Worm (Caenorhabditis elegans) whole organism, L1 larva: Measurements from ENCODE around the gene Y50D7A.8.

Source experiments
- C04F5.9 ChIP-seq: sonication (generic microtip); optimal IDR thresholded peaks from 2 replicates; lab custom pipeline; 2016; ENCODE audit warnings: missing genetic modification characterization, missing compliant biosample characterization
- F16B12.6 ChIP-seq: fragments of 150-350 bp; optimal IDR thresholded peaks from 2 replicates; lab custom pipeline; 2014; ENCODE audit warnings: missing biosample characterization, missing genetic modification characterization
- aha-1 ChIP-seq: fragments of 150-350 bp; optimal IDR thresholded peaks from 2 replicates; lab custom pipeline; 2014; ENCODE audit warnings: missing biosample characterization, missing genetic modification characterization
- alr-1 ChIP-seq: fragments of 200-800 bp; sonication (Bioruptor generic); optimal IDR thresholded peaks from 2 replicates; lab custom pipeline; 2018; ENCODE audit warnings: borderline replicate concordance, mild to moderate bottlenecking, missing genetic modification characterization, missing compliant biosample characterization
- ama-1 ChIP-seq: fragments of 150-350 bp; optimal IDR thresholded peaks from 2 replicates; lab custom pipeline; 2014
- blmp-1 ChIP-seq: fragments of 150-350 bp; optimal IDR thresholded peaks from 2 replicates; lab custom pipeline; 2014; ENCODE audit warnings: missing biosample characterization, missing genetic modification characterization
- ceh-63 ChIP-seq: fragments of 200-800 bp; sonication (Bioruptor generic); optimal IDR thresholded peaks from 2 replicates; lab custom pipeline; 2018; ENCODE audit warnings: mild to moderate bottlenecking, missing genetic modification characterization, missing compliant biosample characterization
- ceh-8 ChIP-seq: fragments of 200-800 bp; sonication (Bioruptor generic); optimal IDR thresholded peaks from 2 replicates; lab custom pipeline; 2018; ENCODE audit warnings: mild to moderate bottlenecking, missing genetic modification characterization, moderate library complexity, missing compliant biosample characterization
- ceh-82 ChIP-seq, 3 experiments: fragments of 150-350 bp in 1 of 3; sonication (generic microtip) in 2 of 3; optimal IDR thresholded peaks; 2 replicates each; lab custom pipeline; 2014 to 2017; ENCODE audit warnings: missing biosample characterization in 3 of 3, missing genetic modification characterization in 3 of 3
- ceh-88 ChIP-seq: fragments of 200-800 bp; sonication (Bioruptor generic); IDR thresholded peaks from 2 replicates; pipeline ENCODE4 v1.3.6; 2022; ENCODE audit warnings: missing genetic modification characterization, missing compliant biosample characterization
- ceh-90 ChIP-seq: sonication (generic microtip); optimal IDR thresholded peaks from 2 replicates; lab custom pipeline; 2016; ENCODE audit warnings: missing genetic modification characterization, missing compliant biosample characterization
- dpl-1 ChIP-seq, 3 experiments: fragments of 150-350 bp in 2 of 3; sonication (generic microtip) in 1 of 3; optimal IDR thresholded peaks; 2 replicates each; lab custom pipeline; 2014 to 2017; ENCODE audit warnings: missing biosample characterization in 3 of 3, missing genetic modification characterization in 3 of 3, missing genetic modification reagents in 3 of 3
- dsc-1 ChIP-seq: sonication (generic microtip); optimal IDR thresholded peaks from 2 replicates; lab custom pipeline; 2016; ENCODE audit warnings: mild to moderate bottlenecking, missing genetic modification characterization, missing compliant biosample characterization
- efl-1 ChIP-seq, 4 experiments: fragments of 150-350 bp; optimal IDR thresholded peaks in 3 of 4; peaks in 1 of 4; 1 replicate in 1 of 4; 2 replicates in 3 of 4; lab custom pipeline; 2014; ENCODE audit warnings: missing biosample characterization in 2 of 4, missing genetic modification characterization in 2 of 4, missing genetic modification reagents in 2 of 4
- egl-27 ChIP-seq, 2 experiments: fragments of 150-350 bp in 1 of 2; sonication (generic microtip); optimal IDR thresholded peaks; 3 replicates each; lab custom pipeline; 2017 to 2018; ENCODE audit warnings: missing biosample characterization in 2 of 2, missing genetic modification characterization in 2 of 2, missing genetic modification reagents in 2 of 2
- ets-5 ChIP-seq: fragments of 200-800 bp; sonication (Bioruptor generic); IDR thresholded peaks from 2 replicates; pipeline ENCODE4 v1.3.6; 2022; ENCODE audit warnings: missing genetic modification characterization, missing compliant biosample characterization
- fkh-10 ChIP-seq: sonication (generic microtip); optimal IDR thresholded peaks from 2 replicates; lab custom pipeline; 2017; ENCODE audit warnings: missing biosample characterization, missing genetic modification reagents, missing genetic modification characterization
- fkh-4 ChIP-seq: sonication (generic microtip); optimal IDR thresholded peaks from 2 replicates; lab custom pipeline; 2016; ENCODE audit warnings: missing compliant biosample characterization, missing genetic modification characterization, borderline replicate concordance
- irx-1 ChIP-seq: sonication (generic microtip); optimal IDR thresholded peaks from 2 replicates; lab custom pipeline; 2016; ENCODE audit warnings: missing genetic modification characterization, missing compliant biosample characterization
- jun-1 ChIP-seq: fragments of 150-350 bp; optimal IDR thresholded peaks from 2 replicates; lab custom pipeline; 2014; ENCODE audit warnings: missing biosample characterization, missing genetic modification reagents, missing genetic modification characterization
- lin-13 ChIP-seq: fragments of 150-350 bp; optimal IDR thresholded peaks from 2 replicates; lab custom pipeline; 2014; ENCODE audit warnings: missing biosample characterization, missing genetic modification reagents, missing genetic modification characterization
- lin-15B ChIP-seq: fragments of 150-350 bp; sonication (generic microtip); optimal IDR thresholded peaks from 3 replicates; lab custom pipeline; 2014; ENCODE audit warnings: missing biosample characterization, missing genetic modification characterization
- lin-35 ChIP-seq, 2 experiments: fragments of 150-350 bp; optimal IDR thresholded peaks; 2 replicates each; lab custom pipeline; 2014; ENCODE audit warnings: missing biosample characterization in 2 of 2, missing genetic modification characterization in 2 of 2, missing genetic modification reagents in 2 of 2
- lir-3 ChIP-seq: sonication (generic microtip); optimal IDR thresholded peaks from 2 replicates; lab custom pipeline; 2016; ENCODE audit warnings: mild to moderate bottlenecking, missing genetic modification characterization, moderate library complexity, missing compliant biosample characterization; ENCODE audit not compliant: poor library complexity
- lsy-2 ChIP-seq, 2 experiments: fragments of 150-350 bp; optimal IDR thresholded peaks; 2 replicates each; lab custom pipeline; 2014; ENCODE audit warnings: missing biosample characterization in 2 of 2, missing genetic modification characterization in 2 of 2
- mab-9 ChIP-seq: fragments of 200-800 bp; sonication (Bioruptor generic); IDR thresholded peaks from 2 replicates; pipeline ENCODE4 v1.3.6; 2022; ENCODE audit warnings: missing genetic modification reagents, missing genetic modification characterization, missing compliant biosample characterization
- mdl-1 ChIP-seq, 2 experiments: fragments of 150-350 bp; optimal IDR thresholded peaks; 2 replicates each; lab custom pipeline; 2014 to 2017; ENCODE audit warnings: missing biosample characterization in 2 of 2, missing genetic modification characterization in 2 of 2, inconsistent platforms in 1 of 2
- nhr-12 ChIP-seq: sonication (generic microtip); optimal IDR thresholded peaks from 2 replicates; lab custom pipeline; 2017; ENCODE audit warnings: missing biosample characterization, missing genetic modification characterization
- nhr-20 ChIP-seq: sonication (generic microtip); optimal IDR thresholded peaks from 2 replicates; lab custom pipeline; 2016; ENCODE audit warnings: mild to moderate bottlenecking, missing genetic modification characterization, missing compliant biosample characterization
- nhr-84 ChIP-seq: sonication (generic microtip); optimal IDR thresholded peaks from 2 replicates; lab custom pipeline; 2017; ENCODE audit warnings: missing biosample characterization, missing genetic modification characterization
- nhr-85 ChIP-seq: sonication (generic microtip); peaks from one replicate; lab custom pipeline; 2016; ENCODE audit warnings: missing genetic modification characterization, inconsistent platforms, missing compliant biosample characterization
- nhr-90 ChIP-seq: sonication (generic microtip); optimal IDR thresholded peaks from 2 replicates; lab custom pipeline; 2016; ENCODE audit warnings: mild to moderate bottlenecking, missing genetic modification characterization, missing compliant biosample characterization; ENCODE audit not compliant: poor library complexity
- pag-3 ChIP-seq: sonication (generic microtip); optimal IDR thresholded peaks from 2 replicates; lab custom pipeline; 2017; ENCODE audit warnings: missing genetic modification characterization, mild to moderate bottlenecking, missing compliant biosample characterization, antibody characterized with exemption, borderline replicate concordance; ENCODE audit not compliant: insufficient read depth
- skn-1 ChIP-seq: fragments of 150-350 bp; optimal IDR thresholded peaks from 2 replicates; lab custom pipeline; 2014; ENCODE audit warnings: missing biosample characterization, missing genetic modification characterization
- snpc-4 ChIP-seq: fragments of 150-350 bp; optimal IDR thresholded peaks from 2 replicates; lab custom pipeline; 2014; ENCODE audit warnings: missing biosample characterization, missing genetic modification characterization
- snu-23 ChIP-seq: sonication (generic microtip); optimal IDR thresholded peaks from 2 replicates; lab custom pipeline; 2016; ENCODE audit warnings: missing genetic modification characterization, missing compliant biosample characterization
- sox-4 ChIP-seq: sonication (generic microtip); optimal IDR thresholded peaks from 2 replicates; lab custom pipeline; 2016; ENCODE audit warnings: missing genetic modification characterization, missing compliant biosample characterization
- sptf-1 ChIP-seq: fragments of 150-350 bp; optimal IDR thresholded peaks from 2 replicates; lab custom pipeline; 2014; ENCODE audit warnings: missing biosample characterization, missing genetic modification characterization
- sup-37 ChIP-seq: fragments of 200-800 bp; sonication (Bioruptor generic); optimal IDR thresholded peaks from 2 replicates; lab custom pipeline; 2018; ENCODE audit warnings: mild to moderate bottlenecking, missing genetic modification characterization, missing compliant biosample characterization
- tlp-1 ChIP-seq: fragments of 150-350 bp; optimal IDR thresholded peaks from 2 replicates; lab custom pipeline; 2014; ENCODE audit warnings: missing biosample characterization, missing genetic modification characterization
- unc-62 ChIP-seq: fragments of 150-350 bp; optimal IDR thresholded peaks from 2 replicates; lab custom pipeline; 2014; ENCODE audit warnings: missing biosample characterization, missing genetic modification reagents, missing genetic modification characterization
- unc-86 ChIP-seq: sonication (generic microtip); optimal IDR thresholded peaks from 2 replicates; lab custom pipeline; 2016; ENCODE audit warnings: missing genetic modification characterization, missing compliant biosample characterization
- unc-98 ChIP-seq: fragments of 200-800 bp; sonication (Bioruptor generic); IDR thresholded peaks from 2 replicates; pipeline ENCODE4 v1.3.6; 2022; ENCODE audit warnings: missing genetic modification characterization, missing compliant biosample characterization
- zag-1 ChIP-seq: fragments of 150-350 bp; optimal IDR thresholded peaks from 2 replicates; lab custom pipeline; 2014; ENCODE audit warnings: missing biosample characterization, missing genetic modification characterization
- ztf-4 ChIP-seq: fragments of 150-350 bp; optimal IDR thresholded peaks from 2 replicates; lab custom pipeline; 2014; ENCODE audit warnings: missing biosample characterization, missing genetic modification characterization

The Y50D7A.8 gene

ce11 chrIII:349511-350165 is 6.6 kb upstream of the Y50D7A.8 start (continued):
- TF ChIP-seq snpc-4 (tag; lab: Kevin White, UChicago): peak; percentile 56
- no peak for TF ChIP-seq zag-1
- TF ChIP-seq nhr-90: peak; percentile 94
- peak in 1 of 2 experiments; percentile 51 for TF ChIP-seq egl-27 (tag; optimal IDR thresholded peaks at IDR 0.05; lab: Kevin White, UChicago)
- peak; percentile 98 for TF ChIP-seq nhr-85
- TF ChIP-seq, all 84 proteins: peak for 64

- no peak for TF ChIP-seq sup-37 (GFP tag; lab: Kevin White, UChicago)
- peak; percentile 38 to 57 for TF ChIP-seq efl-1 (optimal IDR thresholded peaks at IDR 0.05; lab: Kevin White, UChicago)
- TF ChIP-seq efl-1 (GFP tag; optimal IDR thresholded peaks at IDR 0.05 in 1 of 2; lab: Kevin White, UChicago): peak; percentile 75 to 96
- peak; percentile 11 for TF ChIP-seq skn-1 (tag; lab: Kevin White, UChicago)
- no peak for TF ChIP-seq ama-1 (lab: Kevin White, UChicago)
- TF ChIP-seq jun-1 (tag; lab: Kevin White, UChicago): no peak
- TF ChIP-seq ceh-88: no peak
- TF ChIP-seq ztf-4 (tag; lab: Kevin White, UChicago): peak; percentile 66
- TF ChIP-seq mdl-1 (tag; optimal IDR thresholded peaks at IDR 0.05; lab: Kevin White, UChicago): no peak
- TF ChIP-seq irx-1 (tag; lab: Kevin White, UChicago): no peak
- no peak for TF ChIP-seq mab-9 (GFP tag; lab: Robert Waterston, UW)
- no peak for TF ChIP-seq sptf-1 (tag; lab: Kevin White, UChicago)
- TF ChIP-seq fkh-4 (tag; lab: Kevin White, UChicago): no peak
- peak; percentile 59 to 72 for TF ChIP-seq lin-35 (GFP tag; optimal IDR thresholded peaks at IDR 0.05; lab: Kevin White, UChicago)
- TF ChIP-seq snu-23 (GFP tag; lab: Kevin White, UChicago): peak; percentile 15
- peak; percentile 22 for TF ChIP-seq nhr-20
- peak in 1 of 3 experiments; percentile 22 for TF ChIP-seq ceh-82 (tag; optimal IDR thresholded peaks at IDR 0.05; lab: Kevin White, UChicago)
- no peak for TF ChIP-seq egl-27 (tag; optimal IDR thresholded peaks at IDR 0.05; lab: Kevin White, UChicago)
- TF ChIP-seq unc-86 (tag; lab: Kevin White, UChicago): no peak
- TF ChIP-seq ceh-63 (GFP tag; lab: Kevin White, UChicago): no peak
- TF ChIP-seq lsy-2 (tag; optimal IDR thresholded peaks at IDR 0.05; lab: Kevin White, UChicago): peak; percentile 2 to 47
- peak; percentile 34 to 61 (median 51) for TF ChIP-seq dpl-1 (GFP tag; optimal IDR thresholded peaks at IDR 0.05; lab: Kevin White, UChicago)
- TF ChIP-seq fkh-10 (GFP tag; lab: Kevin White, UChicago): no peak
- TF ChIP-seq aha-1 (tag; lab: Kevin White, UChicago): no peak
- no peak for TF ChIP-seq dsc-1
- TF ChIP-seq nhr-85: peak; percentile 59
- peak; percentile 1 for TF ChIP-seq lir-3 (tag; lab: Kevin White, UChicago)
- TF ChIP-seq ets-5 (GFP tag; lab: Robert Waterston, UW): no peak
- no peak for TF ChIP-seq nhr-84 (tag; lab: Kevin White, UChicago)
- peak; percentile 16 for TF ChIP-seq lin-13 (GFP tag; lab: Kevin White, UChicago)
- TF ChIP-seq lin-15B (tag; lab: Kevin White, UChicago): no peak
- no peak for TF ChIP-seq pag-3
- no peak for TF ChIP-seq tlp-1 (tag; lab: Kevin White, UChicago)
- no peak for TF ChIP-seq unc-98 (GFP tag; lab: Robert Waterston, UW)
Measured at ce11 chrIII:348465-348864, 5.4 kb upstream of the Y50D7A.8 start.

ce11 chrIII:347351-347750 is 4.3 kb upstream of the Y50D7A.8 start:
- TF ChIP-seq ama-1 (lab: Kevin White, UChicago) (no peak), alr-1 (tag; lab: Kevin White, UChicago) (no peak), nhr-12 (tag; lab: Kevin White, UChicago) (no peak), skn-1 (tag; lab: Kevin White, UChicago) (no peak), aha-1 (tag; lab: Kevin White, UChicago) (no peak), F16B12.6 (tag; lab: Kevin White, UChicago) (no peak), C04F5.9 (no peak), zag-1 (no peak), dpl-1 (GFP tag; optimal IDR thresholded peaks at IDR 0.05; lab: Kevin White, UChicago) (no peak), efl-1 (optimal IDR thresholded peaks at IDR 0.05; lab: Kevin White, UChicago) (no peak), efl-1 (GFP tag; optimal IDR thresholded peaks at IDR 0.05 in 1 of 2; lab: Kevin White, UChicago) (no peak), ceh-90 (tag; lab: Kevin White, UChicago) (no peak), tlp-1 (tag; lab: Kevin White, UChicago) (no peak), blmp-1 (no peak), sox-4 (tag; lab: Kevin White, UChicago) (no peak), ceh-8 (GFP tag; lab: Kevin White, UChicago) (no peak), unc-62 (no peak), mdl-1 (tag; optimal IDR thresholded peaks at IDR 0.05; lab: Kevin White, UChicago) (no peak), irx-1 (tag; lab: Kevin White, UChicago) (no peak)
